Fruit fly (Drosophila melanogaster) whole organism, embryonic: ENCODE data around the gene Klp67A.

Source experiments
- CG10959 ChIP-seq: fragments of 200-800 bp; sonication (Bioruptor generic); IDR thresholded peaks from 2 replicates; pipeline ENCODE4 v1.3.6; 2022; ENCODE audit warnings: missing biosample characterization, missing genetic modification characterization
- CG12744 ChIP-seq: fragments of 200-800 bp; sonication (Bioruptor generic); optimal IDR thresholded peaks from 2 replicates; lab custom pipeline; 2016; ENCODE audit warnings: missing biosample characterization, missing genetic modification characterization
- CG12769 ChIP-seq: fragments of 200-800 bp; sonication (Bioruptor generic); optimal IDR thresholded peaks from 2 replicates; lab custom pipeline; 2019; ENCODE audit warnings: missing biosample characterization, mild to moderate bottlenecking, missing genetic modification characterization, moderate library complexity
- CG12942 ChIP-seq: fragments of 200-800 bp; sonication (Bioruptor generic); optimal IDR thresholded peaks from 3 replicates; lab custom pipeline; 2016; ENCODE audit warnings: missing biosample characterization, missing genetic modification characterization
- CG13296 ChIP-seq: fragments of 200-800 bp; sonication (Bioruptor generic); optimal IDR thresholded peaks from 3 replicates; lab custom pipeline; 2018; ENCODE audit warnings: missing biosample characterization, mild to moderate bottlenecking, missing genetic modification characterization
- CG13894 ChIP-seq: fragments of 200-800 bp; sonication (Bioruptor generic); optimal IDR thresholded peaks from 3 replicates; lab custom pipeline; 2018; ENCODE audit warnings: missing biosample characterization, mild to moderate bottlenecking, missing genetic modification characterization, moderate library complexity
- CG14667 ChIP-seq: fragments of 200-800 bp; sonication (Bioruptor generic); IDR thresholded peaks from 2 replicates; pipeline ENCODE4 v1.3.6; 2022; ENCODE audit warnings: missing biosample characterization, missing genetic modification characterization
- CG14860 ChIP-seq: fragments of 200-800 bp; sonication (Bioruptor generic); IDR thresholded peaks from 3 replicates; pipeline ENCODE4 v1.3.6; 2022; ENCODE audit warnings: missing biosample characterization, missing genetic modification characterization; ENCODE audit not compliant: partially characterized antibody
- CG16813 ChIP-seq: fragments of 200-800 bp; sonication (Bioruptor generic); IDR thresholded peaks from 3 replicates; pipeline ENCODE4 v1.3.6; 2022; ENCODE audit warnings: missing biosample characterization, missing genetic modification characterization; ENCODE audit not compliant: partially characterized antibody
- CG2116 ChIP-seq: fragments of 200-800 bp; sonication (Bioruptor generic); optimal IDR thresholded peaks from 3 replicates; lab custom pipeline; 2018; ENCODE audit warnings: missing biosample characterization, mild to moderate bottlenecking, missing genetic modification characterization
- CG2202 ChIP-seq: fragments of 200-800 bp; sonication (Bioruptor generic); optimal IDR thresholded peaks from 2 replicates; lab custom pipeline; 2018; ENCODE audit warnings: missing biosample characterization, mild to moderate bottlenecking, missing genetic modification characterization
- CG3281 ChIP-seq: fragments of 200-800 bp; sonication (Bioruptor generic); optimal IDR thresholded peaks from 3 replicates; lab custom pipeline; 2017; ENCODE audit warnings: missing biosample characterization, mild to moderate bottlenecking, missing genetic modification characterization
- CG4360 ChIP-seq: fragments of 200-800 bp; sonication (Bioruptor generic); IDR thresholded peaks from 2 replicates; pipeline ENCODE4 v1.3.6; 2022; ENCODE audit warnings: missing biosample characterization, missing genetic modification characterization
- CG4854 ChIP-seq: fragments of 200-800 bp; sonication (Bioruptor generic); optimal IDR thresholded peaks from 2 replicates; lab custom pipeline; 2016; ENCODE audit warnings: missing biosample characterization, missing genetic modification characterization, inconsistent platforms
- CG6175 ChIP-seq: fragments of 200-800 bp; sonication (Bioruptor generic); IDR thresholded peaks from 3 replicates; pipeline ENCODE4 v1.3.6; 2022; ENCODE audit warnings: missing biosample characterization, missing genetic modification characterization
- CG7745 ChIP-seq: fragments of 200-800 bp; sonication (Bioruptor generic); optimal IDR thresholded peaks from 2 replicates; lab custom pipeline; 2018; ENCODE audit warnings: missing biosample characterization, mild to moderate bottlenecking, missing genetic modification characterization, moderate library complexity
- CG7987 ChIP-seq: fragments of 200-800 bp; sonication (Bioruptor generic); optimal IDR thresholded peaks from 2 replicates; lab custom pipeline; 2018; ENCODE audit warnings: missing biosample characterization, mild to moderate bottlenecking, missing genetic modification characterization, moderate library complexity
- CG8944 ChIP-seq: fragments of 200-800 bp; sonication (Bioruptor generic); optimal IDR thresholded peaks from 3 replicates; lab custom pipeline; 2016; ENCODE audit warnings: missing biosample characterization, missing genetic modification characterization
- Doc3 ChIP-seq: fragments of 200-800 bp; sonication (Bioruptor generic); IDR thresholded peaks from 3 replicates; pipeline ENCODE4 v1.3.6; 2022; ENCODE audit warnings: missing biosample characterization, missing genetic modification characterization; ENCODE audit not compliant: partially characterized antibody
- E2f2 ChIP-seq: fragments of 200-800 bp; sonication (Bioruptor generic); IDR thresholded peaks from 2 replicates; pipeline ENCODE4 v1.3.6; 2022; ENCODE audit warnings: missing biosample characterization, missing genetic modification characterization
- Ets65A ChIP-seq: fragments of 200-800 bp; sonication (Bioruptor generic); peaks from one replicate; lab custom pipeline; 2016; ENCODE audit warnings: missing biosample characterization, missing genetic modification characterization
- GATAe ChIP-seq: fragments of 200-800 bp; sonication (Bioruptor generic); conservative IDR thresholded peaks from 2 replicates; pipeline ENCODE4 v1.3.6; 2022; ENCODE audit warnings: missing biosample characterization, missing genetic modification characterization
- Hey ChIP-seq: fragments of 200-800 bp; sonication (Bioruptor generic); optimal IDR thresholded peaks from 3 replicates; lab custom pipeline; 2018; ENCODE audit warnings: missing biosample characterization, mild to moderate bottlenecking, missing genetic modification characterization
- Hmr ChIP-seq: fragments of 200-800 bp; sonication (Bioruptor generic); optimal IDR thresholded peaks from 3 replicates; lab custom pipeline; 2017; ENCODE audit warnings: mild to moderate bottlenecking, missing biosample characterization, missing genetic modification reagents, missing genetic modification characterization
- Hr78 ChIP-seq, 2 experiments: fragments of 200-800 bp in 1 of 2; fragments of >200 bp in 1 of 2; sonication (Bioruptor generic) in 1 of 2; optimal IDR thresholded peaks; 2 replicates each; lab custom pipeline; 2017 to 2019; ENCODE audit warnings: missing biosample characterization in 2 of 2, missing genetic modification characterization in 2 of 2, mild to moderate bottlenecking in 1 of 2, moderate library complexity in 1 of 2
- Jarid2 ChIP-seq: fragments of 200-800 bp; sonication (Bioruptor generic); optimal IDR thresholded peaks from 3 replicates; lab custom pipeline; 2017; ENCODE audit warnings: mild to moderate bottlenecking, missing biosample characterization, missing genetic modification reagents, missing genetic modification characterization
- Max ChIP-seq: fragments of 200-800 bp; sonication (Bioruptor generic); optimal IDR thresholded peaks from 2 replicates; lab custom pipeline; 2016; ENCODE audit warnings: missing biosample characterization, mild to moderate bottlenecking, missing genetic modification characterization
- Med ChIP-seq: fragments of 200-800 bp; sonication (Bioruptor generic); peaks from one replicate; lab custom pipeline; 2016; ENCODE audit warnings: missing biosample characterization, missing genetic modification characterization, mild to moderate bottlenecking, inconsistent platforms, moderate library complexity
- Myb ChIP-seq: fragments of 200-800 bp; sonication (Bioruptor generic); optimal IDR thresholded peaks from 2 replicates; lab custom pipeline; 2016; ENCODE audit warnings: missing biosample characterization, missing genetic modification characterization
- NC2β ChIP-seq: fragments of 200-800 bp; sonication (Bioruptor generic); optimal IDR thresholded peaks from 2 replicates; lab custom pipeline; 2016; ENCODE audit warnings: missing biosample characterization, missing genetic modification characterization
- PHDP ChIP-seq: fragments of 200-800 bp; sonication (Bioruptor generic); optimal IDR thresholded peaks from 3 replicates; lab custom pipeline; 2018; ENCODE audit warnings: missing biosample characterization, mild to moderate bottlenecking, missing genetic modification characterization, moderate library complexity
- Pdp1 ChIP-seq, 2 experiments: fragments of 200-800 bp; sonication (Bioruptor generic); optimal IDR thresholded peaks; 3 replicates each; lab custom pipeline; 2016; ENCODE audit warnings: missing biosample characterization in 2 of 2, missing genetic modification characterization in 2 of 2, mild to moderate bottlenecking in 1 of 2, moderate library complexity in 1 of 2
- Ssrp ChIP-seq: fragments of 200-800 bp; sonication (Bioruptor generic); optimal IDR thresholded peaks from 2 replicates; lab custom pipeline; 2018; ENCODE audit warnings: missing biosample characterization, mild to moderate bottlenecking, missing genetic modification characterization, moderate library complexity
- cg ChIP-seq: fragments of 200-800 bp; sonication (Bioruptor generic); optimal IDR thresholded peaks from 3 replicates; lab custom pipeline; 2019; ENCODE audit warnings: missing biosample characterization, mild to moderate bottlenecking, missing genetic modification characterization, moderate library complexity
- chinmo ChIP-seq: fragments of 200-800 bp; sonication (Bioruptor generic); IDR thresholded peaks from 4 replicates; pipeline ENCODE4 v1.3.6; 2022; ENCODE audit warnings: missing biosample characterization, missing genetic modification characterization; ENCODE audit not compliant: partially characterized antibody
- corto ChIP-seq: fragments of 200-800 bp; sonication (Bioruptor generic); optimal IDR thresholded peaks from 2 replicates; lab custom pipeline; 2016; ENCODE audit warnings: missing biosample characterization, mild to moderate bottlenecking, missing genetic modification characterization, moderate library complexity
- esg ChIP-seq: fragments of 200-800 bp; sonication (Bioruptor generic); conservative IDR thresholded peaks from 2 replicates; pipeline ENCODE4 v1.3.6; 2022; ENCODE audit warnings: missing biosample characterization, missing genetic modification characterization
- eyg ChIP-seq: fragments of 200-800 bp; sonication (Bioruptor generic); optimal IDR thresholded peaks from 3 replicates; lab custom pipeline; 2016; ENCODE audit warnings: missing biosample characterization, missing genetic modification characterization
- fd64A ChIP-seq: fragments of 200-800 bp; sonication (Bioruptor generic); optimal IDR thresholded peaks from 3 replicates; lab custom pipeline; 2018; ENCODE audit warnings: missing biosample characterization, mild to moderate bottlenecking, missing genetic modification characterization
- gcm ChIP-seq: fragments of 200-800 bp; sonication (Bioruptor generic); optimal IDR thresholded peaks from 2 replicates; lab custom pipeline; 2019; ENCODE audit warnings: missing biosample characterization, mild to moderate bottlenecking, missing genetic modification characterization, moderate library complexity
- kah ChIP-seq: fragments of 200-800 bp; sonication (Bioruptor generic); optimal IDR thresholded peaks from 2 replicates; lab custom pipeline; 2018; ENCODE audit warnings: missing biosample characterization, mild to moderate bottlenecking, missing genetic modification characterization
- lab ChIP-seq: fragments of 200-800 bp; sonication (Bioruptor generic); optimal IDR thresholded peaks from 3 replicates; lab custom pipeline; 2017; ENCODE audit warnings: missing biosample characterization, missing genetic modification characterization, mild to moderate bottlenecking, moderate library complexity, missing genetic modification reagents
- lola ChIP-seq, 3 experiments: fragments of >200 bp in 2 of 3; fragments of 200-800 bp in 1 of 3; sonication (Bioruptor generic) in 1 of 3; optimal IDR thresholded peaks; 2 replicates each; lab custom pipeline; 2017 to 2019; ENCODE audit warnings: missing biosample characterization in 3 of 3, missing genetic modification characterization in 3 of 3, mild to moderate bottlenecking in 1 of 3, moderate library complexity in 1 of 3
- nom ChIP-seq: fragments of 200-800 bp; sonication (Bioruptor generic); optimal IDR thresholded peaks from 2 replicates; lab custom pipeline; 2017; ENCODE audit warnings: missing biosample characterization, missing genetic modification characterization, mild to moderate bottlenecking, moderate library complexity, missing genetic modification reagents
- sim ChIP-seq: fragments of 200-800 bp; sonication (Bioruptor generic); IDR thresholded peaks from 2 replicates; pipeline ENCODE4 v1.3.6; 2022; ENCODE audit warnings: missing biosample characterization, missing genetic modification characterization
- so ChIP-seq: fragments of 200-800 bp; sonication (Bioruptor generic); IDR thresholded peaks from 3 replicates; pipeline ENCODE4 v1.3.6; 2022; ENCODE audit warnings: missing biosample characterization, missing genetic modification characterization
- ttk ChIP-seq: fragments of 200-800 bp; sonication (Bioruptor generic); IDR thresholded peaks from 2 replicates; pipeline ENCODE4 v2.1.2; 2022; ENCODE audit warnings: missing biosample characterization, missing genetic modification characterization
- wek ChIP-seq: fragments of 200-800 bp; sonication (Bioruptor generic); optimal IDR thresholded peaks from 3 replicates; lab custom pipeline; 2018; ENCODE audit warnings: missing biosample characterization, mild to moderate bottlenecking, missing genetic modification characterization, moderate library complexity
- z ChIP-seq: fragments of 200-800 bp; sonication (Bioruptor generic); IDR thresholded peaks from 3 replicates; pipeline ENCODE4 v1.3.6; 2022; ENCODE audit warnings: missing biosample characterization, missing genetic modification characterization

Gene Klp67A

dm6 chr3L:9360217-9360692, 6.6 kb downstream of the Klp67A start, which contains the start of gene Pdxk (continued):
- peak; percentile 35 for TF ChIP-seq gcm (GFP tag; lab: Kevin White, UChicago)
- TF ChIP-seq CG7745 (tag; lab: Kevin White, UChicago) = no peak
- no peak for TF ChIP-seq CG6175 (GFP tag; lab: Robert Waterston, UW)
- peak; percentile 49 for TF ChIP-seq lab (GFP tag; lab: Kevin White, UChicago)
- 0 out of 3 replicates have a peak, but pooled peaks have one; percentile 19 for TF ChIP-seq CG16813 (GFP tag; lab: Robert Waterston, UW)
- TF ChIP-seq esg (GFP tag; lab: Robert Waterston, UW) = no peak
- TF ChIP-seq E2f2 (GFP tag; lab: Robert Waterston, UW) = peak; percentile 37; the same call in 1 of the 2 replicates
- peak; percentile 40; the same call in 1 of the 3 replicates for TF ChIP-seq so (GFP tag; lab: Robert Waterston, UW)
- TF ChIP-seq wek (GFP tag; lab: Kevin White, UChicago) = peak; percentile 59
- TF ChIP-seq CG3281 (GFP tag; lab: Kevin White, UChicago) = peak; percentile 20
- no peak for TF ChIP-seq sim (GFP tag; lab: Robert Waterston, UW)
- no peak for TF ChIP-seq CG12744 (GFP tag; lab: Kevin White, UChicago)
- TF ChIP-seq CG12942 (GFP tag; lab: Kevin White, UChicago) = no peak
- TF ChIP-seq CG7987 (GFP tag; lab: Kevin White, UChicago) = peak; percentile 52
- TF ChIP-seq Ets65A = no peak
- TF ChIP-seq Ssrp (tag; lab: Kevin White, UChicago) = no peak
- no peak for TF ChIP-seq corto (GFP tag; lab: Kevin White, UChicago)
- no peak for TF ChIP-seq CG8944
- peak; percentile 40 for TF ChIP-seq fd64A (GFP tag; lab: Kevin White, UChicago)
- no peak for TF ChIP-seq Doc3 (GFP tag; lab: Robert Waterston, UW)
- TF ChIP-seq CG14667 (GFP tag; lab: Robert Waterston, UW) = no peak
- TF ChIP-seq ttk = peak; percentile 39; the same call in 1 of the 2 replicates
- no peak for TF ChIP-seq Hey
- TF ChIP-seq nom (GFP tag; lab: Kevin White, UChicago) = peak; percentile 59
- TF ChIP-seq cg (GFP tag; lab: Kevin White, UChicago) = peak; percentile 74
- peak; percentile 15 for TF ChIP-seq Myb
- TF ChIP-seq GATAe (GFP tag; lab: Robert Waterston, UW) = peak; percentile 89
- no peak for TF ChIP-seq CG2202 (tag; lab: Kevin White, UChicago)
- peak in 1 of 2 experiments; percentile 91 for TF ChIP-seq Pdp1 (GFP tag; optimal IDR thresholded peaks at IDR 0.05; lab: Kevin White, UChicago)
- peak; percentile 26 for TF ChIP-seq CG13894 (tag; lab: Kevin White, UChicago)
- TF ChIP-seq NC2β (GFP tag; lab: Kevin White, UChicago) = no peak
- peak; percentile 70 for TF ChIP-seq CG13296 (GFP tag; lab: Kevin White, UChicago)
- TF ChIP-seq Jarid2 (GFP tag; lab: Kevin White, UChicago) = peak; percentile 24
- no peak for TF ChIP-seq lola (GFP tag; optimal IDR thresholded peaks at IDR 0.05; lab: Kevin White, UChicago)
- peak; percentile 94 for TF ChIP-seq z (GFP tag; lab: Robert Waterston, UW)
- TF ChIP-seq CG2116 (GFP tag; lab: Kevin White, UChicago) = peak; percentile 35
- peak in 1 of 2 experiments; percentile 65 for TF ChIP-seq Hr78 (GFP tag; optimal IDR thresholded peaks at IDR 0.05; lab: Kevin White, UChicago)
- TF ChIP-seq CG12769 (tag; lab: Kevin White, UChicago) = peak; percentile 10
- TF ChIP-seq PHDP (tag; lab: Kevin White, UChicago) = peak; percentile 16
- no peak for TF ChIP-seq CG10959 (GFP tag; lab: Robert Waterston, UW)
- no peak for TF ChIP-seq Max (GFP tag; lab: Kevin White, UChicago)
- peak; percentile 81 for TF ChIP-seq Med (GFP tag; lab: Kevin White, UChicago)
- peak; percentile 77; the same call in 3 of the 4 replicates for TF ChIP-seq chinmo
- peak; percentile 63 for TF ChIP-seq kah
- 0 out of 2 replicates have a peak, but pooled peaks have one; percentile 22 for TF ChIP-seq CG4360
- TF ChIP-seq Hmr (GFP tag; lab: Kevin White, UChicago) = peak; percentile 43
- TF ChIP-seq CG14860 (GFP tag; lab: Robert Waterston, UW) = no peak
- no peak for TF ChIP-seq eyg (GFP tag; lab: Kevin White, UChicago)
- no peak for TF ChIP-seq CG4854
